Worm (Caenorhabditis elegans) whole organism, L4 larva: ENCODE measurements around the gene lido-4.

Source experiments
- D1046.2 ChIP-seq: fragments of 200-800 bp; sonication (Bioruptor generic); IDR thresholded peaks from 2 replicates; pipeline ENCODE4 v1.3.6; 2022; ENCODE audit warnings: missing genetic modification characterization, missing compliant biosample characterization
- F26F4.8 ChIP-seq: fragments of 200-800 bp; sonication (Bioruptor generic); conservative IDR thresholded peaks from 2 replicates; pipeline ENCODE4 v1.3.6; 2022; ENCODE audit warnings: missing genetic modification characterization, missing compliant biosample characterization
- T20F7.1 ChIP-seq: fragments of 200-800 bp; sonication (Bioruptor generic); optimal IDR thresholded peaks from 2 replicates; lab custom pipeline; 2018; ENCODE audit warnings: mild to moderate bottlenecking, missing genetic modification characterization, missing compliant biosample characterization
- T26A8.4 ChIP-seq: fragments of 200-800 bp; sonication (Bioruptor generic); IDR thresholded peaks from 2 replicates; pipeline ENCODE4 v1.3.6; 2022; ENCODE audit warnings: missing genetic modification characterization, missing compliant biosample characterization
- Y105C5A.15 ChIP-seq: fragments of 200-800 bp; sonication (Bioruptor generic); IDR thresholded peaks from 2 replicates; pipeline ENCODE4 v1.3.6; 2022; ENCODE audit warnings: missing genetic modification characterization, missing compliant biosample characterization
- Y48G9A.11 ChIP-seq: fragments of 200-800 bp; sonication (Bioruptor generic); IDR thresholded peaks from 2 replicates; pipeline ENCODE4 v1.3.6; 2022; ENCODE audit warnings: missing genetic modification reagents, missing genetic modification characterization, missing compliant biosample characterization
- Y5F2A.4 ChIP-seq: fragments of 200-800 bp; sonication (Bioruptor generic); optimal IDR thresholded peaks from 2 replicates; lab custom pipeline; 2018; ENCODE audit warnings: mild to moderate bottlenecking, missing genetic modification characterization, missing compliant biosample characterization
- Y75B8A.6 ChIP-seq: fragments of 200-800 bp; sonication (Bioruptor generic); IDR thresholded peaks from 2 replicates; pipeline ENCODE4 v1.3.6; 2022; ENCODE audit warnings: missing genetic modification reagents, missing genetic modification characterization, missing compliant biosample characterization
- aha-1 ChIP-seq: fragments of 150-350 bp; peaks from one replicate; lab custom pipeline; 2014; ENCODE audit warnings: missing biosample characterization, missing genetic modification characterization
- aly-2 ChIP-seq: sonication (generic microtip); optimal IDR thresholded peaks from 2 replicates; lab custom pipeline; 2018; ENCODE audit warnings: missing biosample characterization, missing genetic modification characterization
- ama-1 ChIP-seq: fragments of 150-350 bp; optimal IDR thresholded peaks from 2 replicates; lab custom pipeline; 2014; ENCODE audit warnings: inconsistent platforms, mixed read lengths
- arid-1 ChIP-seq: fragments of 200-800 bp; sonication (Bioruptor generic); conservative IDR thresholded peaks from 2 replicates; pipeline ENCODE4 v1.3.6; 2022; ENCODE audit warnings: missing genetic modification reagents, missing genetic modification characterization, missing compliant biosample characterization
- ceh-28 ChIP-seq: fragments of 150-350 bp; optimal IDR thresholded peaks from 2 replicates; lab custom pipeline; 2014; ENCODE audit warnings: missing biosample characterization, missing genetic modification reagents, missing genetic modification characterization
- ceh-32 ChIP-seq: sonication (generic microtip); optimal IDR thresholded peaks from 2 replicates; lab custom pipeline; 2016; ENCODE audit warnings: mild to moderate bottlenecking, missing genetic modification characterization, missing compliant biosample characterization; ENCODE audit not compliant: poor library complexity
- ceh-62 ChIP-seq: sonication (generic microtip); optimal IDR thresholded peaks from 2 replicates; lab custom pipeline; 2017; ENCODE audit warnings: missing biosample characterization, missing genetic modification characterization
- cey-2 ChIP-seq: sonication (generic microtip); optimal IDR thresholded peaks from 3 replicates; lab custom pipeline; 2017; ENCODE audit warnings: missing genetic modification characterization, mild to moderate bottlenecking, missing compliant biosample characterization, antibody characterized with exemption, borderline replicate concordance; ENCODE audit not compliant: insufficient read depth
- dmd-6 ChIP-seq: fragments of 200-800 bp; sonication (Bioruptor generic); IDR thresholded peaks from 2 replicates; pipeline ENCODE4 v1.3.6; 2022; ENCODE audit warnings: missing genetic modification reagents, missing genetic modification characterization, missing compliant biosample characterization
- duxl-1 ChIP-seq: sonication (generic microtip); optimal IDR thresholded peaks from 2 replicates; lab custom pipeline; 2016; ENCODE audit warnings: mild to moderate bottlenecking, missing genetic modification characterization, moderate library complexity, missing compliant biosample characterization; ENCODE audit not compliant: poor library complexity
- egl-27 ChIP-seq: sonication (generic microtip); optimal IDR thresholded peaks from 3 replicates; lab custom pipeline; 2017; ENCODE audit warnings: missing biosample characterization, missing genetic modification reagents, missing genetic modification characterization
- fkh-10 ChIP-seq: fragments of 150-350 bp; optimal IDR thresholded peaks from 2 replicates; lab custom pipeline; 2014; ENCODE audit warnings: missing biosample characterization, missing genetic modification reagents, missing genetic modification characterization
- hif-1 ChIP-seq, 2 experiments: sonication (generic microtip); optimal IDR thresholded peaks; 2 replicates each; lab custom pipeline; 2016 to 2017; ENCODE audit warnings: missing compliant biosample characterization in 2 of 2, missing genetic modification characterization in 2 of 2, missing genetic modification reagents in 2 of 2, missing genotype in 2 of 2, mild to moderate bottlenecking in 1 of 2
- hlh-30 ChIP-seq: sonication (generic microtip); optimal IDR thresholded peaks from 2 replicates; lab custom pipeline; 2017; ENCODE audit warnings: antibody characterized with exemption, mild to moderate bottlenecking, missing genetic modification characterization, missing compliant biosample characterization; ENCODE audit not compliant: insufficient read depth
- lim-7 ChIP-seq: fragments of 200-800 bp; sonication (Bioruptor generic); IDR thresholded peaks from 2 replicates; pipeline ENCODE4 v1.3.6; 2022; ENCODE audit warnings: missing genetic modification characterization, missing compliant biosample characterization
- lin-1 ChIP-seq: fragments of 200-800 bp; sonication (Bioruptor generic); IDR thresholded peaks from 2 replicates; pipeline ENCODE4 v1.3.6; 2022; ENCODE audit warnings: missing genetic modification reagents, missing genetic modification characterization, missing compliant biosample characterization
- lin-15B ChIP-seq: fragments of 150-350 bp; sonication (generic microtip); optimal IDR thresholded peaks from 3 replicates; lab custom pipeline; 2014; ENCODE audit warnings: missing biosample characterization, missing genetic modification characterization
- lin-38 ChIP-seq: fragments of 200-800 bp; sonication (Bioruptor generic); IDR thresholded peaks from 2 replicates; pipeline ENCODE4 v1.3.6; 2022; ENCODE audit warnings: missing genetic modification reagents, missing genetic modification characterization, missing compliant biosample characterization
- lin-39 ChIP-seq: fragments of 150-350 bp; optimal IDR thresholded peaks from 2 replicates; lab custom pipeline; 2014; ENCODE audit warnings: missing biosample characterization, missing genetic modification reagents, missing genetic modification characterization
- lir-3 ChIP-seq: sonication (generic microtip); optimal IDR thresholded peaks from 2 replicates; lab custom pipeline; 2016; ENCODE audit warnings: mild to moderate bottlenecking, missing genetic modification characterization, missing compliant biosample characterization
- madf-9 ChIP-seq: fragments of 200-800 bp; sonication (Bioruptor generic); conservative IDR thresholded peaks from 2 replicates; pipeline ENCODE4 v1.3.6; 2022; ENCODE audit warnings: missing genetic modification reagents, missing genetic modification characterization, missing compliant biosample characterization
- mdl-1 ChIP-seq, 2 experiments: fragments of 150-350 bp in 1 of 2; sonication (generic microtip) in 1 of 2; optimal IDR thresholded peaks; 2 replicates each; lab custom pipeline; 2014 to 2017; ENCODE audit warnings: missing biosample characterization in 2 of 2, missing genetic modification characterization in 2 of 2
- mdt-29 ChIP-seq: fragments of 200-800 bp; sonication (Bioruptor generic); IDR thresholded peaks from 2 replicates; pipeline ENCODE4 v1.3.6; 2022; ENCODE audit warnings: missing genetic modification reagents, missing genetic modification characterization, missing compliant biosample characterization
- mes-2 ChIP-seq: sonication (generic microtip); optimal IDR thresholded peaks from 2 replicates; lab custom pipeline; 2016; ENCODE audit warnings: missing genotype, mild to moderate bottlenecking, missing genetic modification characterization, missing compliant biosample characterization; ENCODE audit not compliant: poor library complexity, severe bottlenecking
- mxl-2 ChIP-seq: fragments of 200-800 bp; sonication (Bioruptor generic); conservative IDR thresholded peaks from 2 replicates; pipeline ENCODE4 v1.3.6; 2022; ENCODE audit warnings: missing genetic modification reagents, missing genetic modification characterization, missing compliant biosample characterization
- mxl-3 ChIP-seq: fragments of 200-800 bp; sonication (Bioruptor generic); optimal IDR thresholded peaks from 2 replicates; lab custom pipeline; 2018; ENCODE audit warnings: mild to moderate bottlenecking, missing genetic modification characterization, missing compliant biosample characterization
- nhr-10 ChIP-seq: fragments of 150-350 bp; optimal IDR thresholded peaks from 2 replicates; lab custom pipeline; 2014; ENCODE audit warnings: missing biosample characterization, missing genetic modification characterization
- nhr-102 ChIP-seq: sonication (generic microtip); optimal IDR thresholded peaks from 2 replicates; lab custom pipeline; 2016; ENCODE audit warnings: mild to moderate bottlenecking, missing genetic modification characterization, moderate library complexity, missing compliant biosample characterization
- nhr-11 ChIP-seq: fragments of 150-350 bp; optimal IDR thresholded peaks from 2 replicates; lab custom pipeline; 2014; ENCODE audit warnings: missing biosample characterization, missing genetic modification characterization
- nhr-41 ChIP-seq: fragments of 200-800 bp; sonication (Bioruptor generic); IDR thresholded peaks from 2 replicates; pipeline ENCODE4 v1.3.6; 2022; ENCODE audit warnings: missing genetic modification reagents, missing genetic modification characterization, missing compliant biosample characterization
- nhr-77 ChIP-seq: fragments of 150-350 bp; optimal IDR thresholded peaks from 2 replicates; lab custom pipeline; 2014; ENCODE audit warnings: missing biosample characterization, missing genetic modification characterization
- pha-4 ChIP-seq, 2 experiments: fragments of 150-350 bp in 1 of 2; fragments of 200-800 bp in 1 of 2; sonication (Bioruptor generic) in 1 of 2; IDR thresholded peaks in 1 of 2; optimal IDR thresholded peaks in 1 of 2; 2 replicates each; pipeline versions ENCODE4 v1.3.6 to Lab custom; 2014 to 2022; ENCODE audit warnings: missing genetic modification characterization in 2 of 2, missing genetic modification reagents in 2 of 2, missing biosample characterization in 1 of 2, missing compliant biosample characterization in 1 of 2
- skn-1 ChIP-seq: fragments of 150-350 bp; optimal IDR thresholded peaks from 2 replicates; lab custom pipeline; 2014; ENCODE audit warnings: missing biosample characterization, missing genetic modification characterization
- tag-97 ChIP-seq: fragments of 200-800 bp; sonication (Bioruptor generic); IDR thresholded peaks from 2 replicates; pipeline ENCODE4 v1.3.6; 2022; ENCODE audit warnings: missing genetic modification characterization, missing compliant biosample characterization
- unc-130 ChIP-seq: sonication (generic microtip); optimal IDR thresholded peaks from 2 replicates; lab custom pipeline; 2016; ENCODE audit warnings: missing genetic modification reagents, missing genetic modification characterization, missing compliant biosample characterization
- unc-62 ChIP-seq, 3 experiments: fragments of 150-350 bp in 1 of 3; sonication (generic microtip); optimal IDR thresholded peaks in 2 of 3; peaks in 1 of 3; 1 replicate in 1 of 3; 2 replicates in 2 of 3; lab custom pipeline; 2014 to 2017; ENCODE audit warnings: missing biosample characterization in 3 of 3, missing genetic modification characterization in 3 of 3, missing genetic modification reagents in 3 of 3, missing genotype in 1 of 3
- zip-11 ChIP-seq: fragments of 200-800 bp; sonication (Bioruptor generic); IDR thresholded peaks from 2 replicates; pipeline ENCODE4 v1.3.6; 2022; ENCODE audit warnings: missing genetic modification characterization, missing compliant biosample characterization
- zip-2 ChIP-seq: fragments of 150-350 bp; optimal IDR thresholded peaks from 2 replicates; lab custom pipeline; 2014; ENCODE audit warnings: missing biosample characterization, missing genetic modification characterization

Gene lido-4

DNA sequence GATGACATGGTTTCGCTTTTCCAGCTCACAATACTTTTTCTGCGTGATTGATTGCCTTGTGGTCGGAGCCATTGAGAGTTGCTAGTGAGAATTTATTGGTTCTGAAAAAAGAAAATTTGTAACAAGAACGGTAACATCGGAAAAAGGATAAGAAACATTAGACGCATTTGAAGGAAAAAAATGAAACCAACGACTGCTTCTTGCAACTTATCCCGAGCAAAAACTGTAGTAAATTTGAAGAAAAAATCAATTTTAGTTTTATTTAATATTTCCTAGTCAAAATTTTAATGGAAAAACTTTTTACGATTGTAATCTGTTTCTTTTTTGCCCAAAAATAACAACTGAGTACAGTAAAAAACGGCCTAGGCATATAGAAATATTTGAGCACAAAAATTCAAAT is at the start of gene lido-4:
Gene lido-4 (minus strand): TSS at position 101 of the 400 bp plus-strand sequence.
- TF ChIP-seq nhr-11 (tag; lab: Kevin White, UChicago) (no peak), F26F4.8 (GFP tag; lab: Robert Waterston, UW) (no peak), ama-1 (no peak), mdt-29 (GFP tag; lab: Robert Waterston, UW) (no peak), ceh-62 (tag; lab: Kevin White, UChicago) (no peak), T26A8.4 (GFP tag; lab: Robert Waterston, UW) (no peak), fkh-10 (GFP tag; lab: Kevin White, UChicago) (no peak), egl-27 (no peak), T20F7.1 (no peak), ceh-28 (no peak), hif-1 (tag; optimal IDR thresholded peaks at IDR 0.05; lab: Kevin White, UChicago) (no peak), lin-39 (tag; lab: Kevin White, UChicago) (no peak), lin-1 (no peak), Y75B8A.6 (no peak), zip-11 (GFP tag; lab: Robert Waterston, UW) (no peak)

DNA sequence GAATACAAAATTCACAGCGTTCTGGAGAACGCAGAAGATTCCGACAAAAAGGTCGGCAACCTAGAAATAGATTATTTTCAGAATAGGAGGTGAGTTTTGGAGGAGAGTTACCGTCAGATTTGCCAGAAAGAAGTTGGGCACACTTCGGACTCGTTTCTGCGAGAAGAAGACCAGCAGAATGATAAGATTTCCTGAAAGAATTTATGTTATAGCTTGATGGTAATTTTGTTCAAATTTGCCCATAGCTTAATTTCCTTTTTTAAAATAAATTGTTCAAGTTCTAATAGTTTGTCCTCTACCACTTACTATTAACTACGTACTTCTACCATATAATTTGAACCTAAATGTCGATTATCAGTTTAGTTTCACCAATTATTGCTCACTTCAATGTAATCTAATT is 49.5 kb upstream of the lido-4 start:
- no peak for TF ChIP-seq madf-9
- peak; percentile 54 for TF ChIP-seq aha-1 (tag; lab: Kevin White, UChicago)
- TF ChIP-seq unc-62 (GFP tag; optimal IDR thresholded peaks at IDR 0.05 in 1 of 2; lab: Kevin White, UChicago), result peak in 1 of 2 experiments; percentile 85
- TF ChIP-seq unc-62 (tag; optimal IDR thresholded peaks at IDR 0.05; lab: Kevin White, UChicago), result no peak

- peak; percentile 88 for TF ChIP-seq mes-2 (tag; lab: Kevin White, UChicago)
- no peak for TF ChIP-seq nhr-10 (tag; lab: Kevin White, UChicago)
- no peak for TF ChIP-seq nhr-102 (tag; lab: Kevin White, UChicago)
- TF ChIP-seq Y5F2A.4 (GFP tag; lab: Kevin White, UChicago), result no peak
- no peak for TF ChIP-seq unc-62 (GFP tag; optimal IDR thresholded peaks at IDR 0.05 in 1 of 2; lab: Kevin White, UChicago)
- TF ChIP-seq unc-62 (tag; optimal IDR thresholded peaks at IDR 0.05; lab: Kevin White, UChicago), result no peak
- TF ChIP-seq lin-15B (tag; lab: Kevin White, UChicago), result no peak
- TF ChIP-seq nhr-11 (tag; lab: Kevin White, UChicago), result peak; percentile 3
- no peak for TF ChIP-seq lin-38 (GFP tag; lab: Robert Waterston, UW)
- no peak for TF ChIP-seq aly-2 (tag; lab: Kevin White, UChicago)
- TF ChIP-seq cey-2 (tag; lab: Kevin White, UChicago), result no peak
- TF ChIP-seq mdl-1 (tag; optimal IDR thresholded peaks at IDR 0.05; lab: Kevin White, UChicago), result peak; percentile 26 to 70
- TF ChIP-seq lir-3, result no peak
- no peak for TF ChIP-seq skn-1 (tag; lab: Kevin White, UChicago)
- TF ChIP-seq F26F4.8 (GFP tag; lab: Robert Waterston, UW), result no peak
- no peak for TF ChIP-seq Y105C5A.15 (GFP tag; lab: Robert Waterston, UW)
- TF ChIP-seq mxl-3 (GFP tag; lab: Kevin White, UChicago), result peak; percentile 48
- TF ChIP-seq pha-4 (GFP tag; IDR thresholded peaks at IDR 0.05; lab: Robert Waterston, UW), result peak; percentile 47; the same call in 1 of the 2 replicates
- peak; percentile 85 for TF ChIP-seq pha-4 (tag; optimal IDR thresholded peaks at IDR 0.05; lab: Kevin White, UChicago)
- TF ChIP-seq lim-7 (GFP tag; lab: Robert Waterston, UW), result no peak
- peak; percentile 61 for TF ChIP-seq hlh-30 (tag; lab: Kevin White, UChicago)
- TF ChIP-seq nhr-77 (tag; lab: Kevin White, UChicago), result peak; percentile 15
- no peak for TF ChIP-seq zip-2 (tag; lab: Kevin White, UChicago)
- TF ChIP-seq mxl-2 (GFP tag; lab: Robert Waterston, UW), result no peak
- TF ChIP-seq Y48G9A.11 (GFP tag; lab: Robert Waterston, UW), result no peak
- no peak for TF ChIP-seq D1046.2 (GFP tag; lab: Robert Waterston, UW)
- TF ChIP-seq aha-1 (tag; lab: Kevin White, UChicago), result peak; percentile 93
- no peak for TF ChIP-seq unc-130 (GFP tag; lab: Kevin White, UChicago)
- no peak for TF ChIP-seq T26A8.4 (GFP tag; lab: Robert Waterston, UW)
- TF ChIP-seq duxl-1 (tag; lab: Kevin White, UChicago), result no peak
- TF ChIP-seq nhr-41 (GFP tag; lab: Robert Waterston, UW), result no peak
- TF ChIP-seq ceh-32 (tag; lab: Kevin White, UChicago), result no peak
- 0 out of 2 replicates have a peak, but pooled peaks have one; percentile 61 for TF ChIP-seq arid-1 (GFP tag; lab: Robert Waterston, UW)
- TF ChIP-seq dmd-6 (GFP tag; lab: Robert Waterston, UW), result peak; percentile 55
- no peak for TF ChIP-seq tag-97 (GFP tag; lab: Robert Waterston, UW)
Observed at ce11 chrX:17151160-17151711, 43.7 kb upstream of the lido-4 start, which contains the start of gene mdt-1.2. mdt-1.2 (plus strand) TSS chrX:17151522.
